Fruit fly (Drosophila melanogaster) whole organism, prepupa: ENCODE data around the gene vilya.

ENCODE experiments used
- Blimp-1 ChIP-seq: fragments of 200-800 bp; sonication (Bioruptor generic); optimal IDR thresholded peaks from 3 replicates; lab custom pipeline; 2017; ENCODE audit warnings: missing biosample characterization, missing genetic modification characterization, mild to moderate bottlenecking, moderate library complexity, missing genetic modification reagents
- CG10631 ChIP-seq: fragments of 200-800 bp; sonication (Bioruptor generic); optimal IDR thresholded peaks from 2 replicates; lab custom pipeline; 2016; ENCODE audit warnings: missing biosample characterization, missing genetic modification characterization
- CG11294 ChIP-seq: fragments of 200-800 bp; sonication (Bioruptor generic); IDR thresholded peaks from 2 replicates; pipeline ENCODE4 v1.3.6; 2022; ENCODE audit warnings: missing biosample characterization, missing genetic modification characterization
- CG11762 ChIP-seq: fragments of 200-800 bp; sonication (Bioruptor generic); optimal IDR thresholded peaks from 3 replicates; lab custom pipeline; 2016; ENCODE audit warnings: missing biosample characterization, missing genetic modification characterization; ENCODE audit not compliant: insufficient read depth
- CG11902 ChIP-seq: fragments of 200-800 bp; sonication (Bioruptor generic); optimal IDR thresholded peaks from 3 replicates; lab custom pipeline; 2016; ENCODE audit warnings: missing biosample characterization, missing genetic modification characterization
- CG1621 ChIP-seq: fragments of 200-800 bp; sonication (Bioruptor generic); optimal IDR thresholded peaks from 3 replicates; lab custom pipeline; 2018; ENCODE audit warnings: missing biosample characterization, mild to moderate bottlenecking, missing genetic modification characterization
- CG16779 ChIP-seq: fragments of 200-800 bp; sonication (Bioruptor generic); optimal IDR thresholded peaks from 3 replicates; lab custom pipeline; 2017; ENCODE audit warnings: missing biosample characterization, mild to moderate bottlenecking, missing genetic modification characterization
- CG3032 ChIP-seq: fragments of 200-800 bp; optimal IDR thresholded peaks from 2 replicates; lab custom pipeline; 2019; ENCODE audit warnings: missing biosample characterization, mild to moderate bottlenecking, missing genetic modification characterization, moderate library complexity
- CG34406 ChIP-seq: fragments of 200-800 bp; sonication (Bioruptor generic); optimal IDR thresholded peaks from 3 replicates; lab custom pipeline; 2016; ENCODE audit warnings: missing biosample characterization, missing genetic modification characterization
- CG3919 ChIP-seq: fragments of 200-800 bp; sonication (Bioruptor generic); optimal IDR thresholded peaks from 3 replicates; lab custom pipeline; 2016; ENCODE audit warnings: missing biosample characterization, missing genetic modification characterization
- CG6163 ChIP-seq: fragments of 200-800 bp; sonication (Bioruptor generic); IDR thresholded peaks from 3 replicates; pipeline ENCODE4 v1.3.6; 2022; ENCODE audit warnings: missing biosample characterization, missing genetic modification characterization
- CG6276 ChIP-seq: fragments of 200-800 bp; sonication (Bioruptor generic); optimal IDR thresholded peaks from 2 replicates; lab custom pipeline; 2017; ENCODE audit warnings: missing biosample characterization, mild to moderate bottlenecking, missing genetic modification characterization
- CG6792 ChIP-seq: fragments of 200-800 bp; sonication (Bioruptor generic); optimal IDR thresholded peaks from 3 replicates; lab custom pipeline; 2016; ENCODE audit warnings: missing biosample characterization, missing genetic modification characterization
- CG6854 ChIP-seq: fragments of 200-800 bp; sonication (Bioruptor generic); optimal IDR thresholded peaks from 2 replicates; lab custom pipeline; 2017; ENCODE audit warnings: missing biosample characterization, mild to moderate bottlenecking, missing genetic modification characterization
- CG7368 ChIP-seq: fragments of 200-800 bp; sonication (Bioruptor generic); optimal IDR thresholded peaks from 3 replicates; lab custom pipeline; 2016; ENCODE audit warnings: missing biosample characterization, missing genetic modification characterization
- CG8319 ChIP-seq: fragments of 200-800 bp; sonication (Bioruptor generic); optimal IDR thresholded peaks from 3 replicates; lab custom pipeline; 2016; ENCODE audit warnings: missing biosample characterization, missing genetic modification characterization
- Eip75B ChIP-seq: fragments of 200-800 bp; sonication (Bioruptor generic); optimal IDR thresholded peaks from 3 replicates; lab custom pipeline; 2016; ENCODE audit warnings: missing biosample characterization, missing genetic modification characterization
- Eip78C ChIP-seq: fragments of 200-800 bp; sonication (Bioruptor generic); peaks from one replicate; lab custom pipeline; 2016; ENCODE audit warnings: missing biosample characterization, missing genetic modification characterization
- Eip93F ChIP-seq: fragments of 200-800 bp; sonication (Bioruptor generic); optimal IDR thresholded peaks from 2 replicates; lab custom pipeline; 2016; ENCODE audit warnings: missing biosample characterization, mild to moderate bottlenecking, missing genetic modification characterization
- Hr38 ChIP-seq: sonication (Bioruptor generic); optimal IDR thresholded peaks from 2 replicates; lab custom pipeline; 2016; ENCODE audit warnings: missing biosample characterization, missing genetic modification characterization
- Hr39 ChIP-seq: fragments of 200-800 bp; sonication (Bioruptor generic); optimal IDR thresholded peaks from 2 replicates; lab custom pipeline; 2016; ENCODE audit warnings: missing biosample characterization, missing genetic modification characterization
- Hr4 ChIP-seq: fragments of 200-800 bp; sonication (Bioruptor generic); optimal IDR thresholded peaks from 3 replicates; lab custom pipeline; 2016; ENCODE audit warnings: missing biosample characterization, missing genetic modification characterization
- Lpt ChIP-seq: fragments of 200-800 bp; sonication (Bioruptor generic); optimal IDR thresholded peaks from 3 replicates; lab custom pipeline; 2016; ENCODE audit warnings: missing biosample characterization, missing genetic modification characterization
- OdsH ChIP-seq: fragments of 200-800 bp; sonication (Bioruptor generic); optimal IDR thresholded peaks from 3 replicates; lab custom pipeline; 2016; ENCODE audit warnings: missing biosample characterization, missing genetic modification characterization
- Sox102F ChIP-seq: fragments of 200-800 bp; sonication (Bioruptor generic); optimal IDR thresholded peaks from 2 replicates; lab custom pipeline; 2016; ENCODE audit warnings: missing biosample characterization, mild to moderate bottlenecking, missing genetic modification characterization
- Sox14 ChIP-seq: fragments of 200-800 bp; sonication (Bioruptor generic); optimal IDR thresholded peaks from 3 replicates; lab custom pipeline; 2016; ENCODE audit warnings: missing biosample characterization, missing genetic modification characterization
- acj6 ChIP-seq: fragments of 200-800 bp; sonication (Bioruptor generic); optimal IDR thresholded peaks from 3 replicates; lab custom pipeline; 2016; ENCODE audit warnings: missing biosample characterization, missing genetic modification characterization
- cyc ChIP-seq: fragments of 200-800 bp; sonication (Bioruptor generic); optimal IDR thresholded peaks from 3 replicates; lab custom pipeline; 2016; ENCODE audit warnings: missing biosample characterization, missing genetic modification characterization
- eg ChIP-seq: fragments of 200-800 bp; sonication (Bioruptor generic); IDR thresholded peaks from 3 replicates; pipeline ENCODE4 v1.3.6; 2022; ENCODE audit warnings: missing biosample characterization, missing genetic modification characterization
- esn ChIP-seq: fragments of 200-800 bp; sonication (Bioruptor generic); optimal IDR thresholded peaks from 2 replicates; lab custom pipeline; 2016; ENCODE audit warnings: missing biosample characterization, mild to moderate bottlenecking, missing genetic modification characterization, moderate library complexity
- fd59A ChIP-seq: fragments of 200-800 bp; sonication (Bioruptor generic); optimal IDR thresholded peaks from 2 replicates; lab custom pipeline; 2017; ENCODE audit warnings: missing biosample characterization, mild to moderate bottlenecking, missing genetic modification characterization, missing genetic modification reagents
- fd85E ChIP-seq: fragments of 200-800 bp; sonication (Bioruptor generic); optimal IDR thresholded peaks from 3 replicates; lab custom pipeline; 2016; ENCODE audit warnings: missing biosample characterization, missing genetic modification characterization
- net ChIP-seq: fragments of 200-800 bp; sonication (Bioruptor generic); optimal IDR thresholded peaks from 3 replicates; lab custom pipeline; 2016; ENCODE audit warnings: missing biosample characterization, missing genetic modification characterization
- pdm3 ChIP-seq: fragments of 200-800 bp; sonication (Bioruptor generic); optimal IDR thresholded peaks from 3 replicates; lab custom pipeline; 2016; ENCODE audit warnings: missing biosample characterization, missing genetic modification characterization
- salr ChIP-seq, 2 experiments: fragments of 200-800 bp; sonication (Bioruptor generic); optimal IDR thresholded peaks; 3 replicates each; lab custom pipeline; 2016 to 2018; ENCODE audit warnings: missing biosample characterization in 2 of 2, missing genetic modification characterization in 2 of 2, mild to moderate bottlenecking in 1 of 2
- ss ChIP-seq, 2 experiments: fragments of 200-800 bp; sonication (Bioruptor generic); optimal IDR thresholded peaks; 2 replicates in 1 of 2; 3 replicates in 1 of 2; lab custom pipeline; 2017 to 2018; ENCODE audit warnings: mild to moderate bottlenecking in 2 of 2, missing biosample characterization in 2 of 2, missing genetic modification characterization in 2 of 2, moderate library complexity in 1 of 2
- topi ChIP-seq: fragments of 200-800 bp; sonication (Bioruptor generic); optimal IDR thresholded peaks from 3 replicates; lab custom pipeline; 2016; ENCODE audit warnings: missing biosample characterization, missing genetic modification characterization

Gene vilya

DNA sequence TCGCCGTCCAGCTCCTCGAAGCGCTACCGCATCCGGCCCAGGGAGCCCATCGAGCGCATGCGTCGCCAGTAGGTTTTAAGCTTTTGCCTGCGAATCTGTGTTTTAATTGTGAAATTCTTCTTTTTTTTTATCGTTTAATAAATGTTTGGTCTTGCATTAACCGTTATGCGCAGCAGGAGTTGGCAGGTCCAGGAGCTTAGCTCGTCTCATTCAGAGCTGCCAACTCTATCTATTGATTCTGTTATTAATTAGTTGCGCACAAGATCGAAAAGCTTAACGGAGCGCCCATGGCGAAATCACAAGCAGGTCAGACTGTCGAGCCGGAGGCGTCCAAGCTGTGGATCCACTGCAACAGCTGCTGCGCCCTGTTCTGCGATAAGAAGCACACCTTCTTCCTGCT, at the start of gene vilya:
vilya (plus strand) TSS at position 259 of the 400 bp plus-strand sequence.
- TF ChIP-seq Eip75B (GFP tag; lab: Kevin White, UChicago) = no peak
- no peak for TF ChIP-seq fd85E
- no peak for TF ChIP-seq CG6854
- no peak for TF ChIP-seq Eip93F (GFP tag; lab: Kevin White, UChicago)
- TF ChIP-seq salr (GFP tag; optimal IDR thresholded peaks at IDR 0.05; lab: Kevin White, UChicago) = no peak
- TF ChIP-seq eg = no peak
- TF ChIP-seq, all 60 proteins: peak for 0

DNA sequence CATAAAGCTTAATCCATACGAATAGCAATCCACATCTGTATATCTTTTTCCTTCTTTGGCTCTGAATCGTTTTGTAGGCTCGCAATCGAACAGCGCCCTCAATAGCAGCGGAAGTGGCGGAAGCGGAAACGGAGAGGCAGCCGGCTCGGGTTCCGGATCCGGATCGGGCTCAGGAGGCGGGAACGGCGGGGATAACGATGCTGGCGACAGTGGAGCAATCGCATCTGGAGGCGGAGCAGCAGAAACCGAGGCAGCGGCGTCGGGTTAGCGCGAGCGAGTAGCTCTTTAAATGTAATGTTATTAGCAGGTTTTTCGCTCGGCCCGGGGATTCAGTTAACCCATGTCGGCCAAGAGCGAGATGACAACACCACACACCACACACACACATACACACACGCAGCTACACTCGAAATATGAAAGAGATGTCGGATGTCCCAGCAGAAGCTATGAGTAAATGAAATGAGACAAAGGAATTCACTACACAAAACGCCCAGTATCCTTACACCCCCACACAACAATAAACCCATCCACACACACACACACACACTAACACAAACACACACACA, 49.4 kb upstream of the vilya start:
- TF ChIP-seq CG3032 (tag; lab: Kevin White, UChicago) = no peak
- no peak for TF ChIP-seq acj6 (GFP tag; lab: Kevin White, UChicago)
- TF ChIP-seq Eip78C (GFP tag; lab: Kevin White, UChicago) = peak; percentile 57
- TF ChIP-seq ss (GFP tag; optimal IDR thresholded peaks at IDR 0.05; lab: Kevin White, UChicago) = peak in 1 of 2 experiments; percentile 8

DNA sequence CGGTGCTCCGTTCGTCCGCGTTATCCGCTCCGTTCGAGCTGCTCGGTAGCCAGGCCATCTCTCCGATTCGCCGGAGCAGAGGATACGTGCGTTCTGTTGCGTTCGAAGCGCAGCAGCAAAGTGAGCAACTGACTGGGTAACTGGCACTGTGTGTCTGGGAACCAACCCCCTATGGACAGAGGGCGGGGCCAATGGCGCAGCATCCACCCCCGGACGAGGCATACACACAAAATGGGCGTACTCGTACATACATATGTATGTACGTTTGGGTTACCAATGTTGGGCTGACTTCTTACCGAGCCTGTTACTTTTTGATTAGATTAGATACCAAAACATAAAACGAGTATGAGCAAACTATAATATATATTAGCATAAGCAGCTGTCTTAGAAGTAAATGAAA, 44.9 kb upstream of the vilya start, which contains the start of gene HLH3B:
HLH3B (minus strand) TSS at position 123 of the 400 bp plus-strand sequence.
- no peak for TF ChIP-seq CG6163 (GFP tag; lab: Robert Waterston, UW)
- TF ChIP-seq CG34406 = no peak
- TF ChIP-seq Blimp-1 = no peak
- no peak for TF ChIP-seq CG7368 (GFP tag; lab: Kevin White, UChicago)
- TF ChIP-seq Eip75B (GFP tag; lab: Kevin White, UChicago) = no peak
- TF ChIP-seq fd85E = no peak
- no peak for TF ChIP-seq Hr39 (GFP tag; lab: Kevin White, UChicago)
- no peak for TF ChIP-seq net (GFP tag; lab: Kevin White, UChicago)
- no peak for TF ChIP-seq CG11902 (GFP tag; lab: Kevin White, UChicago)
- TF ChIP-seq CG1621 = no peak
- no peak for TF ChIP-seq OdsH (GFP tag; lab: Kevin White, UChicago)
- TF ChIP-seq CG11294 (GFP tag; lab: Robert Waterston, UW) = no peak
- TF ChIP-seq esn = no peak
- TF ChIP-seq Sox102F (GFP tag; lab: Kevin White, UChicago) = no peak
- TF ChIP-seq, all 60 proteins: peak for 0

DNA sequence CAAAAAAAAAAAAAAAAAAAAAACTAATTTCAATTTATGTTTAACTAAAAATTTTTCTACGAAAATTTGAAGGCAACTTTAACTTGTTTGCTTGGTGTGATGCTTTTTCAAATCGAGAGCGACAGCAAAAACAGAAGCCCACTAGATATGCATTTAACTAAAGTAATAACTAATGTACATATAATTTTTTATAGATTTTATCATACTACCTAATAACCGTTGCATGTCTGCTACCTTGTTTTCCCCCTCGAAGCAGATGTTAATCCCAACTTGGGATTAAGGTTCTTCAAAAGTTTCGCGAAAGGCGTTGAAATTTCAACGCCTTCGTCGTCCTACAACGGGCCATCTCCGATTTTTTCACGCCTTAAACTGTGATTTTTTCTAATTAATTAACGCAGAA, 43.6 kb upstream of the vilya start, which contains the start of gene CG2652:
CG2652 (minus strand) TSS at position 101 of the 400 bp plus-strand sequence.
- TF ChIP-seq Hr38 (GFP tag; lab: Kevin White, UChicago) = no peak
- no peak for TF ChIP-seq CG16779 (tag; lab: Kevin White, UChicago)
- TF ChIP-seq CG11762 (GFP tag; lab: Kevin White, UChicago) = no peak
- TF ChIP-seq CG10631 (GFP tag; lab: Kevin White, UChicago) = no peak
- TF ChIP-seq CG6276 (GFP tag; lab: Kevin White, UChicago) = no peak
- no peak for TF ChIP-seq cyc

DNA sequence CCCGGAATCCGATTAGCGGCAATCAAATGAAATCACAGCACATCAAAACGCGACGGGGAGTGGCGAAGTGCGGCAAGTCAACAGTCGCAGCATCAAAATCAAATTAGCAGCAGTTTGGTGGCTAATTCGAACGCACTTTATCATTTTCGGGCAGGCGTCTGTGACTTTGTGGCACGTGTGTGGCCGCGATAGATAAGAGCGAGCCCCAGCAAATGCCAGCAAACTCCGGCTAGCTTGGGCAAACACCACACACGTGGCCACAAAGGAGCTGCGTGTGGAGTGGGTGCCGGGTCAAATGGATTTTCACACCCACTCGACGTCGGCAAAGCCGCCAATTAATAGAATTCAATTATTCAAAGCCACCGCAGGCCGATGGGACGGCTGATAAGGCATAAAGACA, 42.6 kb upstream of the vilya start:
- TF ChIP-seq Blimp-1 (no peak), CG6854 (no peak)

DNA sequence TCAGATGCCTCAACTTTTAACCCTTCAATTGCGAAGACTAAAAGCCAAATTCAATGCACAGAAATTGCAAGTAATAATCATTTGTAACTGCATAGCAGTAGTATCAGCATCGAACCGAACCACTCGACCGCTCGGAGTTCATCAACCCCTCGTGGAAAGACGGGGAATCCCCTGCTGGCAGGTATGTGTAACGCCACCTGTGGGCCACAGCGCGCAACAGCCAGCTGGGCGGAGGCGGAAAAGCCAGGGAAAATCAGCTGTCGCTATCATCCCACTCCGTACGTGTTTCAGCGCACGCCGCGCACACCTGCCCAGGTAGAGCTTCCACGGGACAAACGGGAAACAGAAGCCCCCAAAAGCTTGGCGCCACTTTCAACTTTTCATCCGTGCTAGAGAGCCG, 42.0 kb upstream of the vilya start:
- TF ChIP-seq fd85E = no peak
- TF ChIP-seq Lpt (GFP tag; lab: Kevin White, UChicago) = no peak
- no peak for TF ChIP-seq CG6792 (GFP tag; lab: Kevin White, UChicago)
- TF ChIP-seq Sox14 (GFP tag; lab: Kevin White, UChicago) = no peak
- no peak for TF ChIP-seq topi (GFP tag; lab: Kevin White, UChicago)
- TF ChIP-seq CG6854 = no peak
- TF ChIP-seq CG8319 = no peak
- TF ChIP-seq pdm3 (GFP tag; lab: Kevin White, UChicago) = no peak
- no peak for TF ChIP-seq CG3919 (GFP tag; lab: Kevin White, UChicago)
- no peak for TF ChIP-seq fd59A (GFP tag; lab: Kevin White, UChicago)
- no peak for TF ChIP-seq net (GFP tag; lab: Kevin White, UChicago)
- no peak for TF ChIP-seq Eip75B (GFP tag; lab: Kevin White, UChicago)
- no peak for TF ChIP-seq CG6276 (GFP tag; lab: Kevin White, UChicago)
- no peak for TF ChIP-seq Hr4
- no peak for TF ChIP-seq CG11762 (GFP tag; lab: Kevin White, UChicago)
- TF ChIP-seq, all 60 proteins: peak for 0
